Worm (Caenorhabditis elegans): Measurements from ENCODE around the gene aps-2.

aps-2 gene

DNA sequence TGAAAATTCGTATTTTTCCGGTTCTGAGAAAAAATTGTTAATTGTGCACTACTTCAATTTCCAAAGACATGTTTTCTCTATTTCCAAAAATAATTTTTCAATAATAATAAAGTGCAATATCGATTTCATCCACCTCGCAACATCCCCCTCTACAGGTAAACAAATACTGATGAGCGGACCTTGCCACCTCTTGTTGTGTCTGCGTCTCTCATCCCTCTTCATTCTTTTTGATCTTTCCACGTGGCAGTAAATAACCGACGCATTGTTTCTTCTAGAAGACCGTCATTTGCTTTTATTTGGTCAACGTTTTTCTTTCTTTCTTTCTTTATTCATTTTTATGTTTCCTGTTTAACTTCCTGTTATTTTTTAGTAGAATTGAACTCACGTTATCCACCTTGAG, 45.2 kb downstream of the aps-2 start:
- TF ChIP-seq mdl-1 (tag; optimal IDR thresholded peaks at IDR 0.05) = peak in 1 of 2 experiments; percentile 13
- no peak for TF ChIP-seq mef-2 (tag; optimal IDR thresholded peaks at IDR 0.05)

DNA sequence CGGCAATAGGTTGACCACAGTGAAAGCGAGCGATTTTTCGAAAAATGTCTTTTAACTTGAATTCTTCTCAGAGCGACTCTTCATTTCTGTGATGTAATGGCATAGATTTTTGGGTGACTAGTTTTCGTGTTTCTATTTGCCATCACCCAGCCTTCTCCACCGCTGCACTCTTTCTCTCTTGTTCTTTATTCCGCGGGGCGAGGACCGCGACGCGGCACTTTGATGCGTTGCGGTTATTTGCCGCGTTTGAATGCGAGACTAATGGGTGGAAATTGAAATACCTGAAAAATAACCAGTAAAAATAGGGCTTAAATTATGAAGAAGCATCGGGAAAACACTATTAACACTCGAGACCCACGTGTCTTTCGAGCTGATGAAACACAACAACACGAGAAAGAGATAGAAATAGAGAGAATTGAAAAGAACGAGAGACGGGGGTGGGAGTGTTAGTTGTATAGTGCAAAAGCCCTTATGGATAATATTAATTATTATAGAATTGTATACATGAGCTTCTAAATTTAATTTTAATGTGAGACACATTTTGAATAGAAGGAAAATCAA, 46.1 kb downstream of the aps-2 start, which contains the start of gene dgk-2:
dgk-2 (minus strand) TSS at position 281 of the 561 bp plus-strand sequence.
- TF ChIP-seq mef-2 (tag; optimal IDR thresholded peaks at IDR 0.05) = no peak
- peak; percentile 78 for TF ChIP-seq lin-14 (GFP tag; optimal IDR thresholded peaks at IDR 0.05)
- TF ChIP-seq irx-1 (tag; optimal IDR thresholded peaks at IDR 0.05) = no peak
- TF ChIP-seq nhr-71 (tag; optimal IDR thresholded peaks at IDR 0.05) = peak; percentile 12
- no peak for TF ChIP-seq nhr-11 (tag; optimal IDR thresholded peaks at IDR 0.05)
- TF ChIP-seq hpl-2 (GFP tag; optimal IDR thresholded peaks at IDR 0.05) = peak; percentile 42
- 0 out of 2 replicates have a peak, but pooled peaks have one; percentile 9 for TF ChIP-seq ceh-88 (GFP tag; IDR thresholded peaks at IDR 0.05)
- TF ChIP-seq mdl-1 (tag; optimal IDR thresholded peaks at IDR 0.05) = peak in 1 of 2 experiments; percentile 49
- TF ChIP-seq mep-1 (tag; optimal IDR thresholded peaks at IDR 0.05) = peak; percentile 10
- TF ChIP-seq jun-1 (tag; optimal IDR thresholded peaks at IDR 0.05) = no peak

DNA sequence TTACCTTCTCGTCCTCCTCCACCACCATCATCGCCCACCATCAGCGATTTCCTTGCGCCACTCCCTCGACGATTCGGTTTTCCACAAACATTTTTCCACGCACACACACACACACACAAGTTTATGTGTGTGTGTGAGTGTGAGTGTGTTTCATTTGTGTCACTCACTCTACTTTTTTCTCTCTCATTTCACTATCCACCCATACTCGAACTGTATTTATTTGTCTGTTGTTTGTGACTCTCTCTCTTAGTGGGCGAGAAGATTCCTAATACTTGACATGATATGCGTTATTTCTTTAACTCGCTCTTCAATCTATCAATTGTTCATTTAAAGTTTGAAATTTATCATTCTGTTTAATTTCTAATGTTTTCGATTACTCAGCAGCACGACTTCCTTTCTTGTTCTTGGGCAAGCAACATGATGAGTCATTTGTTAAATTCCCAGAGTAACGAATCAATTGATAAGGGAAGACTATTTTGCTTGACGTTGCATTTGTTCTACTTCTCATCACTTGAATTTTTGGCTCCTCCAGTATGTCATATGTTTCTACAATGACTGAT, 49.1 kb downstream of the aps-2 start:
- TF ChIP-seq hlh-17 (GFP tag; optimal IDR thresholded peaks at IDR 0.05; ENCODE audit: borderline replicate concordance) (no peak), lsy-2 (tag; optimal IDR thresholded peaks at IDR 0.05) (peak in 1 of 2 experiments; percentile 51), mef-2 (tag; optimal IDR thresholded peaks at IDR 0.05) (no peak), lin-35 (GFP tag; optimal IDR thresholded peaks at IDR 0.05) (peak in 1 of 2 experiments; percentile 52), swsn-7 (tag; optimal IDR thresholded peaks at IDR 0.05) (no peak), sup-37 (GFP tag; optimal IDR thresholded peaks at IDR 0.05) (no peak), nhr-237 (tag; optimal IDR thresholded peaks at IDR 0.05) (no peak), rnt-1 (tag; optimal IDR thresholded peaks at IDR 0.05) (no peak), ceh-82 (tag; optimal IDR thresholded peaks at IDR 0.05) (peak in 1 of 3 experiments; percentile 11), mdl-1 (tag; optimal IDR thresholded peaks at IDR 0.05) (no peak), ceh-8 (GFP tag; optimal IDR thresholded peaks at IDR 0.05) (no peak), mep-1 (tag; optimal IDR thresholded peaks at IDR 0.05) (peak; percentile 43), hpl-2 (GFP tag; optimal IDR thresholded peaks at IDR 0.05) (no peak), ama-1 (optimal IDR thresholded peaks at IDR 0.05) (no peak), lin-14 (GFP tag; optimal IDR thresholded peaks at IDR 0.05) (peak; percentile 66), elt-2 (tag; optimal IDR thresholded peaks at IDR 0.05) (peak; percentile 2), hlh-4 (tag; optimal IDR thresholded peaks at IDR 0.05) (no peak), nhr-84 (tag; optimal IDR thresholded peaks at IDR 0.05) (no peak), fkh-4 (tag; optimal IDR thresholded peaks at IDR 0.05; ENCODE audit: borderline replicate concordance) (no peak), xbp-1 (tag; optimal IDR thresholded peaks at IDR 0.05) (peak; percentile 24), C16A3.4 (tag; optimal IDR thresholded peaks at IDR 0.05) (peak; percentile 12), lin-13 (GFP tag; optimal IDR thresholded peaks at IDR 0.05) (no peak), nhr-77 (tag; optimal IDR thresholded peaks at IDR 0.05) (peak; percentile 4), Y116A8C.19 (tag; optimal IDR thresholded peaks at IDR 0.05; ENCODE audit: borderline replicate concordance) (no peak), lir-3 (tag; optimal IDR thresholded peaks at IDR 0.05; ENCODE audit: poor library complexity) (no peak), ceh-90 (tag; optimal IDR thresholded peaks at IDR 0.05) (no peak), efl-3 (GFP tag; optimal IDR thresholded peaks at IDR 0.05) (no peak), nhr-71 (tag; optimal IDR thresholded peaks at IDR 0.05) (peak; percentile 6), nhr-85 (tag) (peak; percentile 54), pag-3 (tag; optimal IDR thresholded peaks at IDR 0.05; ENCODE audit: borderline replicate concordance, insufficient read depth) (no peak), ceh-63 (GFP tag; optimal IDR thresholded peaks at IDR 0.05) (no peak), sptf-1 (tag; optimal IDR thresholded peaks at IDR 0.05) (no peak), snu-23 (GFP tag; optimal IDR thresholded peaks at IDR 0.05) (peak; percentile 62), jun-1 (tag; optimal IDR thresholded peaks at IDR 0.05) (peak; percentile 36), ets-5 (GFP tag; IDR thresholded peaks at IDR 0.05) (no peak), nhr-20 (tag; optimal IDR thresholded peaks at IDR 0.05) (peak; percentile 58), fos-1 (tag; optimal IDR thresholded peaks at IDR 0.05) (peak; percentile 21), blmp-1 (tag; optimal IDR thresholded peaks at IDR 0.05) (peak; percentile 71)

All from whole organism, L1 larva.